Worm (Caenorhabditis elegans) whole organism, young adult: Measurements from ENCODE around the gene H03G16.5.

ENCODE experiments used
- F10E7.11 ChIP-seq: sonication (generic microtip); optimal IDR thresholded peaks from 2 replicates; lab custom pipeline; 2017; ENCODE audit warnings: mild to moderate bottlenecking, missing genetic modification characterization, moderate library complexity, missing compliant biosample characterization
- F22D6.2 ChIP-seq: sonication (generic microtip); optimal IDR thresholded peaks from 2 replicates; lab custom pipeline; 2016; ENCODE audit warnings: mild to moderate bottlenecking, missing genetic modification characterization, missing compliant biosample characterization
- F49E8.2 ChIP-seq: sonication (generic microtip); optimal IDR thresholded peaks from 3 replicates; lab custom pipeline; 2017; ENCODE audit warnings: missing genetic modification characterization, mild to moderate bottlenecking, missing compliant biosample characterization, antibody characterized with exemption, moderate library complexity; ENCODE audit not compliant: insufficient read depth
- F55B11.4 ChIP-seq: sonication (generic microtip); optimal IDR thresholded peaks from 2 replicates; lab custom pipeline; 2016; ENCODE audit warnings: missing compliant biosample characterization, missing genetic modification characterization, borderline replicate concordance; ENCODE audit not compliant: insufficient read depth
- K11D2.4 ChIP-seq: fragments of 200-800 bp; sonication (Bioruptor generic); IDR thresholded peaks from 2 replicates; pipeline ENCODE4 v1.3.6; 2022; ENCODE audit warnings: missing genetic modification reagents, missing genetic modification characterization, missing compliant biosample characterization
- T26A5.8 ChIP-seq: sonication (generic microtip); optimal IDR thresholded peaks from 2 replicates; lab custom pipeline; 2016; ENCODE audit warnings: missing genetic modification characterization, missing compliant biosample characterization
- Y67H2A.10 ChIP-seq: fragments of 200-800 bp; sonication (Bioruptor generic); conservative IDR thresholded peaks from 2 replicates; pipeline ENCODE4 v1.3.6; 2022; ENCODE audit warnings: missing genetic modification reagents, missing genetic modification characterization, missing compliant biosample characterization
- ZK185.1 ChIP-seq: sonication (generic microtip); optimal IDR thresholded peaks from 2 replicates; lab custom pipeline; 2016; ENCODE audit warnings: mild to moderate bottlenecking, missing genetic modification characterization, missing compliant biosample characterization; ENCODE audit not compliant: poor library complexity, severe bottlenecking
- ama-1 ChIP-seq, 3 experiments: fragments of 150-350 bp in 1 of 3; sonication (generic microtip) in 2 of 3; optimal IDR thresholded peaks; 2 replicates each; lab custom pipeline; 2014 to 2018; ENCODE audit warnings: missing biosample characterization in 2 of 3, missing genetic modification characterization in 2 of 3, missing genetic modification reagents in 2 of 3
- athp-1 ChIP-seq: sonication (generic microtip); optimal IDR thresholded peaks from 2 replicates; lab custom pipeline; 2017; ENCODE audit warnings: mild to moderate bottlenecking, missing genetic modification characterization, missing compliant biosample characterization
- attf-5 ChIP-seq: fragments of 200-800 bp; sonication (Bioruptor generic); optimal IDR thresholded peaks from 2 replicates; lab custom pipeline; 2018; ENCODE audit warnings: mild to moderate bottlenecking, missing genetic modification characterization, missing compliant biosample characterization
- bed-2 ChIP-seq: fragments of 200-800 bp; sonication (Bioruptor generic); IDR thresholded peaks from 2 replicates; pipeline ENCODE4 v1.3.6; 2022; ENCODE audit warnings: missing genetic modification reagents, missing genetic modification characterization, missing compliant biosample characterization
- ccch-3 ChIP-seq: fragments of 200-800 bp; sonication (Bioruptor generic); optimal IDR thresholded peaks from 2 replicates; lab custom pipeline; 2018; ENCODE audit warnings: mild to moderate bottlenecking, missing genetic modification characterization, missing compliant biosample characterization
- cebp-2 ChIP-seq: fragments of 200-800 bp; sonication (Bioruptor generic); IDR thresholded peaks from 2 replicates; pipeline ENCODE4 v1.3.6; 2022; ENCODE audit warnings: missing genetic modification characterization, missing compliant biosample characterization
- ceh-100 ChIP-seq: fragments of 200-800 bp; sonication (Bioruptor generic); IDR thresholded peaks from 2 replicates; pipeline ENCODE4 v1.3.6; 2022; ENCODE audit warnings: missing genetic modification reagents, missing genetic modification characterization, missing compliant biosample characterization
- ceh-58 ChIP-seq: fragments of 200-800 bp; sonication (Bioruptor generic); IDR thresholded peaks from 2 replicates; pipeline ENCODE4 v1.3.6; 2022; ENCODE audit warnings: missing genetic modification characterization, missing compliant biosample characterization
- dpl-1 ChIP-seq: fragments of 150-350 bp; optimal IDR thresholded peaks from 2 replicates; lab custom pipeline; 2014; ENCODE audit warnings: missing biosample characterization, missing genetic modification reagents, missing genetic modification characterization
- efl-1 ChIP-seq: fragments of 150-350 bp; optimal IDR thresholded peaks from 2 replicates; lab custom pipeline; 2014; ENCODE audit warnings: missing biosample characterization, missing genetic modification reagents, missing genetic modification characterization
- fkh-3 ChIP-seq: sonication (generic microtip); optimal IDR thresholded peaks from 2 replicates; lab custom pipeline; 2016; ENCODE audit warnings: mild to moderate bottlenecking, missing genetic modification characterization, missing compliant biosample characterization
- let-607 ChIP-seq, 2 experiments: fragments of 200-800 bp in 1 of 2; sonication (Bioruptor generic) in 1 of 2; sonication (generic microtip) in 1 of 2; optimal IDR thresholded peaks; 2 replicates each; lab custom pipeline; 2016 to 2018; ENCODE audit warnings: mild to moderate bottlenecking in 2 of 2, missing compliant biosample characterization in 2 of 2, missing genetic modification characterization in 2 of 2, moderate library complexity in 2 of 2, missing genotype in 1 of 2
- lin-26 ChIP-seq: fragments of 200-800 bp; sonication (Bioruptor generic); IDR thresholded peaks from 2 replicates; pipeline ENCODE4 v1.3.6; 2022; ENCODE audit warnings: missing genetic modification reagents, missing genetic modification characterization, missing compliant biosample characterization
- lir-1 ChIP-seq: fragments of 200-800 bp; sonication (Bioruptor generic); conservative IDR thresholded peaks from 2 replicates; pipeline ENCODE4 v1.3.6; 2022; ENCODE audit warnings: missing genetic modification reagents, missing genetic modification characterization, missing compliant biosample characterization
- madf-6 ChIP-seq: fragments of 200-800 bp; sonication (Bioruptor generic); IDR thresholded peaks from 2 replicates; pipeline ENCODE4 v1.3.6; 2022; ENCODE audit warnings: missing genetic modification reagents, missing genetic modification characterization, missing compliant biosample characterization
- mcd-1 ChIP-seq: fragments of 200-800 bp; sonication (Bioruptor generic); IDR thresholded peaks from 2 replicates; pipeline ENCODE4 v1.3.6; 2022; ENCODE audit warnings: missing genetic modification reagents, missing genetic modification characterization, missing compliant biosample characterization
- mes-4 ChIP-seq: sonication (generic microtip); optimal IDR thresholded peaks from 2 replicates; lab custom pipeline; 2016; ENCODE audit warnings: missing genotype, missing genetic modification characterization, missing compliant biosample characterization
- nhr-179 ChIP-seq: sonication (generic microtip); optimal IDR thresholded peaks from 2 replicates; lab custom pipeline; 2016; ENCODE audit warnings: mild to moderate bottlenecking, missing genetic modification characterization, missing compliant biosample characterization
- nhr-27 ChIP-seq: fragments of 200-800 bp; sonication (Bioruptor generic); optimal IDR thresholded peaks from 2 replicates; lab custom pipeline; 2018; ENCODE audit warnings: mild to moderate bottlenecking, missing genetic modification characterization, moderate library complexity, missing compliant biosample characterization
- nhr-80 ChIP-seq: sonication (generic microtip); optimal IDR thresholded peaks from 2 replicates; lab custom pipeline; 2016; ENCODE audit warnings: missing genetic modification characterization, missing compliant biosample characterization
- snpc-1.3 ChIP-seq: sonication (generic microtip); optimal IDR thresholded peaks from 2 replicates; lab custom pipeline; 2017; ENCODE audit warnings: missing genetic modification characterization, mild to moderate bottlenecking, missing compliant biosample characterization, antibody characterized with exemption, moderate library complexity, missing genotype, missing genetic modification reagents; ENCODE audit not compliant: insufficient read depth
- snpc-4 ChIP-seq, 5 experiments: fragments of 150-350 bp in 1 of 5; sonication (generic microtip) in 4 of 5; optimal IDR thresholded peaks; 2 replicates each; lab custom pipeline; 2014 to 2018; ENCODE audit warnings: missing genetic modification characterization in 5 of 5, missing biosample characterization in 3 of 5, antibody characterized with exemption in 2 of 5, mild to moderate bottlenecking in 2 of 5, missing compliant biosample characterization in 2 of 5, missing genotype in 2 of 5, moderate library complexity in 2 of 5, missing genetic modification reagents in 1 of 5
- unc-130 ChIP-seq: sonication (generic microtip); optimal IDR thresholded peaks from 2 replicates; lab custom pipeline; 2016; ENCODE audit warnings: missing genetic modification reagents, missing genetic modification characterization, missing compliant biosample characterization
- unc-62 ChIP-seq: fragments of 150-350 bp; optimal IDR thresholded peaks from 2 replicates; lab custom pipeline; 2014; ENCODE audit warnings: missing biosample characterization, missing genetic modification reagents, missing genetic modification characterization
- zfh-2 ChIP-seq: fragments of 200-800 bp; sonication (Bioruptor generic); conservative IDR thresholded peaks from 2 replicates; pipeline ENCODE4 v1.3.6; 2022; ENCODE audit warnings: missing genetic modification reagents, missing genetic modification characterization, missing compliant biosample characterization
- ztf-18 ChIP-seq: sonication (generic microtip); optimal IDR thresholded peaks from 2 replicates; lab custom pipeline; 2016; ENCODE audit warnings: missing genotype, mild to moderate bottlenecking, missing genetic modification characterization, missing compliant biosample characterization

H03G16.5 gene

ce11 chrX:15013941-15014453 lies 42.6 kb downstream of the H03G16.5 start:
- TF ChIP-seq lir-1 (GFP tag; lab: Robert Waterston, UW) (no peak), efl-1 (GFP tag; lab: Kevin White, UChicago) (no peak), ztf-18 (tag; lab: Kevin White, UChicago) (no peak), Y67H2A.10 (GFP tag; lab: Robert Waterston, UW) (no peak), fkh-3 (no peak), cebp-2 (GFP tag; lab: Robert Waterston, UW) (no peak)
- TF ChIP-seq, all 124 proteins: peak for 0

ce11 chrX:15011526-15012274 lies 44.9 kb downstream of the H03G16.5 start:
- TF ChIP-seq mcd-1 (GFP tag; lab: Robert Waterston, UW) (no peak), F22D6.2 (tag; lab: Kevin White, UChicago) (no peak), mes-4 (tag; lab: Kevin White, UChicago) (no peak), F49E8.2 (tag; lab: Kevin White, UChicago) (no peak), zfh-2 (GFP tag; lab: Robert Waterston, UW) (no peak), ceh-100 (GFP tag; lab: Robert Waterston, UW) (no peak), Y67H2A.10 (GFP tag; lab: Robert Waterston, UW) (no peak), snpc-1.3 (tag; lab: Kevin White, UChicago) (no peak), lin-26 (GFP tag; lab: Robert Waterston, UW) (no peak), athp-1 (no peak), bed-2 (GFP tag; lab: Robert Waterston, UW) (no peak), dpl-1 (no peak), K11D2.4 (GFP tag; lab: Robert Waterston, UW) (no peak), ceh-58 (GFP tag; lab: Robert Waterston, UW) (no peak), F10E7.11 (tag; lab: Kevin White, UChicago) (no peak), nhr-179 (tag; lab: Kevin White, UChicago) (no peak), madf-6 (no peak), T26A5.8 (tag; lab: Kevin White, UChicago) (no peak), F55B11.4 (tag; lab: Kevin White, UChicago) (no peak), unc-130 (GFP tag; lab: Kevin White, UChicago) (no peak)

- TF ChIP-seq snpc-4 (GFP tag; optimal IDR thresholded peaks at IDR 0.05; lab: Kevin White, UChicago) (peak; percentile 27), snpc-4 (tag; optimal IDR thresholded peaks at IDR 0.05; lab: Kevin White, UChicago) (peak in 1 of 4 experiments; percentile 58), nhr-27 (tag; lab: Kevin White, UChicago) (no peak), zfh-2 (GFP tag; lab: Robert Waterston, UW) (peak; percentile 47; the same call in 1 of the 2 replicates)
These were observed 45.7 kb downstream of the H03G16.5 start for ce11 chrX:15010941-15011340.

DNA sequence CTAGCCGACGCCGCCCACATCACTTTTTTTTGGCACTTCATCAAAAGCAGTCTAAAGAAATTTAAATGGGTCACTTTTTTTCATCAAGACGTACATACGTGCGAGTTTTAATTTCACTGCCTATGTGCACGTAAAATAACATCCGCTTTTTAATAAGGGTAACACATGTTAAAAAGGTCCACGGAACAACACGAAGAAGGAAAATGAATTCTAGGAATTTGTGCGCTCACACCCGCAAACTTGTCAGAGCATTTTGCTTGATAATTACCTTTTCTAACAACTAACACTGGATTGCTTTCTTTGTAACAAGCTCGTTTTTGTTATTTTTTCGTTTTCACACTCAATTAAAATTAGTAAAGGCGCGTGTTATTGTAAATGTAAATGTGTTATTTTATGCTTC lies 47.9 kb downstream of the H03G16.5 start:
- no peak for TF ChIP-seq ZK185.1 (tag; lab: Kevin White, UChicago)
- no peak for TF ChIP-seq madf-6

ce11 chrX:15006847-15007358 lies 49.7 kb downstream of the H03G16.5 start, which contains the start of gene ergi-2:
Gene ergi-2, minus strand, starts transcription at chrX:15007308.
- TF ChIP-seq nhr-80 (tag; lab: Kevin White, UChicago) (peak; percentile 47), ccch-3 (GFP tag; lab: Kevin White, UChicago) (no peak), attf-5 (GFP tag; lab: Kevin White, UChicago) (peak; percentile 32), let-607 (tag; optimal IDR thresholded peaks at IDR 0.05; lab: Kevin White, UChicago) (peak; percentile 75 to 87), ama-1 (optimal IDR thresholded peaks at IDR 0.05; lab: Kevin White, UChicago) (no peak), ama-1 (GFP tag; optimal IDR thresholded peaks at IDR 0.05; lab: Kevin White, UChicago) (no peak), unc-62 (GFP tag; lab: Kevin White, UChicago) (no peak)
